Worm (Caenorhabditis elegans) whole organism, mixed stage, embryonic: Measurements from ENCODE around the gene fbxb-106.

Experiments
- lsy-2 ChIP-seq: fragments of 150-350 bp; optimal IDR thresholded peaks from 2 replicates; lab custom pipeline; 2014; ENCODE audit warnings: missing biosample characterization, missing genetic modification characterization
- nhr-76 ChIP-seq: sonication (generic microtip); optimal IDR thresholded peaks from 2 replicates; lab custom pipeline; 2017; ENCODE audit warnings: missing biosample characterization, missing genetic modification characterization
- unc-62 ChIP-seq: fragments of 150-350 bp; optimal IDR thresholded peaks from 2 replicates; lab custom pipeline; 2014; ENCODE audit warnings: missing biosample characterization, missing genetic modification reagents, missing genetic modification characterization
- ztf-11 ChIP-seq: fragments of 150-350 bp; optimal IDR thresholded peaks from 2 replicates; lab custom pipeline; 2014; ENCODE audit warnings: missing biosample characterization, missing genetic modification characterization

DNA sequence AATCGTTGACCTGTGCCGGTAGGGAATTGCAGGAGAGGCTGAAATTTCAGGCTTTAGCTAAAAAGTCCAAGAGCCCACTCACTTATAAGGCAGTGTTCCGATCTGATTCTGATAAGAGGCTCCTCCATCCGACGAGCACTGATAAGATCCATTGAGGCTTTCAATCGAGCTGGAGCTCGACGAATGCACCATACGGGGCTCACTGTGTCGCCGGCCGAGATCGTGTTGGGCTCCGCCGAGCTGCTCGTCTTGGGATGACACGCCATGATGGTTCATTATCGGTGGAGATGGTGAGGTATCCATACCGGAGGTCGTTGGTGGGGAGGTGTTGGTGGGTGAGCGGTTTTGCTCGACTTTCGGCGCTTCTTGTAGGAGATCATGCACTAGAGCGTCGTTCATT, 34.2 kb downstream of the fbxb-106 start:
- TF ChIP-seq nhr-76 (tag; lab: Kevin White, UChicago) (no peak), lsy-2 (tag; lab: Kevin White, UChicago) (no peak), unc-62 (GFP tag; lab: Kevin White, UChicago) (no peak), ztf-11 (tag; lab: Kevin White, UChicago) (no peak)
